Fruit fly (Drosophila melanogaster) Kc167 (cell line): ENCODE data around the gene Lrr47.

Source experiments
- h ChIP-seq: fragments of >200 bp; optimal IDR thresholded peaks from 3 replicates; lab custom pipeline; 2018; ENCODE audit warnings: missing external identifiers
- insv ChIP-seq: fragments of >200 bp; optimal IDR thresholded peaks from 3 replicates; lab custom pipeline; 2018; ENCODE audit warnings: missing external identifiers
- psq ChIP-seq: fragments of >200 bp; optimal IDR thresholded peaks from 2 replicates; lab custom pipeline; 2017; ENCODE audit warnings: missing external identifiers
- ttk ChIP-seq: sonication (Bioruptor generic); optimal IDR thresholded peaks from 2 replicates; lab custom pipeline; 2017; ENCODE audit warnings: missing external identifiers

DNA sequence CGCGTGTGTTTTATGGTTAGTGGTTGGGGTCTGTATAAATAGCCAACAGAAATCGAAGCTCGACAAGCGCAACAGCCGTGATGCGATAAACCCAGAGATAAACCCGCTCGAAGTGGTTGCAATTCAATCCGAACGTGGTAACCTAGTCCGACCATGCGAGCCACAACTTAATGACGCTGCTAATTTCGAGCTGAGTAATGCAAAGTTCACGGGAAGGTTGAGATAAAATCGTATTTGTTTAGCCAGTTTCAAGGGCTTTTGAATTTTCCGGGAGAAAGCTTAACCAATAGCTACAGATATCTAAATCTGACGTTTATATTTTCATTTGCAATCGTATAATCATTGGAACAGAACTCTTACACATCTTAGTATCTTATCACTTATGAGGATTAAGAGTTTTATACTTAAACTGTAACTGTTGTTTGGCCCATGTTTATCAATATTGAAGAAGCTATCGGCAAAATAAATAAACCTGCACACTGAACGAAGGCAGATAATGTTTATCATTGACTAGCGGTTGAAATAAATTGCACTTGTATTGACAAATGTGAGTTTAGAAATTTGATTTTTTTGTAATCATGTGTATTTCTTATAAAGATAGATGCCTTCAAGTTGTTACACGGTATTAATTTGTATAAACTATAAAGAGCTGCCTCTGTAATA is 3.2 kb upstream of the Lrr47 start:
- no peak for TF ChIP-seq psq
- no peak for TF ChIP-seq h
- TF ChIP-seq ttk (lab: Kevin White, UChicago) = no peak
- TF ChIP-seq insv (lab: Kevin White, UChicago) = no peak
